Worm (Caenorhabditis elegans) whole organism, young adult: ENCODE measurements around the gene cutl-26.

Source experiments
- F39B2.1 ChIP-seq: fragments of 200-800 bp; sonication (Bioruptor generic); IDR thresholded peaks from 2 replicates; pipeline ENCODE4 v1.3.6; 2022; ENCODE audit warnings: missing genetic modification reagents, missing genetic modification characterization, missing compliant biosample characterization
- F57A8.1 ChIP-seq: fragments of 200-800 bp; sonication (Bioruptor generic); optimal IDR thresholded peaks from 2 replicates; lab custom pipeline; 2018; ENCODE audit warnings: mild to moderate bottlenecking, missing genetic modification characterization, moderate library complexity, missing compliant biosample characterization
- lin-26 ChIP-seq: fragments of 200-800 bp; sonication (Bioruptor generic); IDR thresholded peaks from 2 replicates; pipeline ENCODE4 v1.3.6; 2022; ENCODE audit warnings: missing genetic modification reagents, missing genetic modification characterization, missing compliant biosample characterization
- mxl-1 ChIP-seq: sonication (generic microtip); optimal IDR thresholded peaks from 2 replicates; lab custom pipeline; 2016; ENCODE audit warnings: missing genetic modification characterization, missing compliant biosample characterization
- snpc-4 ChIP-seq, 5 experiments: fragments of 150-350 bp in 1 of 5; sonication (generic microtip) in 4 of 5; optimal IDR thresholded peaks; 2 replicates each; lab custom pipeline; 2014 to 2018; ENCODE audit warnings: missing genetic modification characterization in 5 of 5, missing biosample characterization in 3 of 5, antibody characterized with exemption in 2 of 5, mild to moderate bottlenecking in 2 of 5, missing compliant biosample characterization in 2 of 5, missing genotype in 2 of 5, moderate library complexity in 2 of 5, missing genetic modification reagents in 1 of 5

- TF ChIP-seq lin-26 (GFP tag; lab: Robert Waterston, UW) (no peak), F57A8.1 (GFP tag; lab: Kevin White, UChicago) (no peak), snpc-4 (GFP tag; optimal IDR thresholded peaks at IDR 0.05; lab: Kevin White, UChicago) (no peak), snpc-4 (tag; optimal IDR thresholded peaks at IDR 0.05; lab: Kevin White, UChicago) (no peak), F39B2.1 (no peak), mxl-1 (no peak)
These were observed at the start of gene cutl-26 for ce11 chrIV:707635-708034.
